Fruit fly (Drosophila melanogaster) whole organism, pupa: Measurements from ENCODE around the gene CG14434.

Experiments
- CG10348 ChIP-seq: fragments of 200-800 bp; sonication (Bioruptor generic); IDR thresholded peaks from 2 replicates; pipeline ENCODE4 v1.3.6; 2022; ENCODE audit warnings: missing biosample characterization, missing genetic modification characterization
- CG12605 ChIP-seq: fragments of 200-800 bp; sonication (Bioruptor generic); IDR thresholded peaks from 2 replicates; pipeline ENCODE4 v1.3.6; 2022; ENCODE audit warnings: missing biosample characterization, missing genetic modification characterization
- CG13204 ChIP-seq: fragments of 200-800 bp; sonication (Bioruptor generic); optimal IDR thresholded peaks from 2 replicates; lab custom pipeline; 2018; ENCODE audit warnings: missing biosample characterization, mild to moderate bottlenecking, missing genetic modification characterization, moderate library complexity
- CG14655 ChIP-seq: fragments of 200-800 bp; sonication (Bioruptor generic); optimal IDR thresholded peaks from 3 replicates; lab custom pipeline; 2017; ENCODE audit warnings: mild to moderate bottlenecking, missing biosample characterization, missing genetic modification reagents, missing genetic modification characterization
- CG15710 ChIP-seq: fragments of 200-800 bp; sonication (Bioruptor generic); optimal IDR thresholded peaks from 2 replicates; lab custom pipeline; 2018; ENCODE audit warnings: missing biosample characterization, mild to moderate bottlenecking, missing genetic modification characterization, moderate library complexity
- CG17806 ChIP-seq: fragments of 200-800 bp; sonication (Bioruptor generic); optimal IDR thresholded peaks from 2 replicates; lab custom pipeline; 2018; ENCODE audit warnings: missing biosample characterization, mild to moderate bottlenecking, missing genetic modification characterization, moderate library complexity
- CG32121 ChIP-seq: fragments of 200-800 bp; sonication (Bioruptor generic); IDR thresholded peaks from 2 replicates; pipeline ENCODE4 v1.3.6; 2022; ENCODE audit warnings: missing biosample characterization, missing genetic modification characterization
- CG34367 ChIP-seq: fragments of 200-800 bp; sonication (Bioruptor generic); optimal IDR thresholded peaks from 2 replicates; lab custom pipeline; 2018; ENCODE audit warnings: missing biosample characterization, mild to moderate bottlenecking, missing genetic modification characterization
- CG4496 ChIP-seq: fragments of 200-800 bp; sonication (Bioruptor generic); IDR thresholded peaks from 3 replicates; pipeline ENCODE4 v1.3.6; 2022; ENCODE audit warnings: missing biosample characterization, missing genetic modification characterization
- CG8159 ChIP-seq: fragments of 200-800 bp; sonication (Bioruptor generic); optimal IDR thresholded peaks from 3 replicates; lab custom pipeline; 2018; ENCODE audit warnings: missing biosample characterization, mild to moderate bottlenecking, missing genetic modification characterization, moderate library complexity
- CG8301 ChIP-seq: fragments of 200-800 bp; sonication (Bioruptor generic); optimal IDR thresholded peaks from 2 replicates; lab custom pipeline; 2018; ENCODE audit warnings: missing biosample characterization, mild to moderate bottlenecking, missing genetic modification characterization
- CG9948 ChIP-seq: fragments of 200-800 bp; sonication (Bioruptor generic); optimal IDR thresholded peaks from 2 replicates; lab custom pipeline; 2018; ENCODE audit warnings: missing biosample characterization, mild to moderate bottlenecking, missing genetic modification characterization, moderate library complexity
- D1 ChIP-seq: fragments of 200-800 bp; sonication (Bioruptor generic); optimal IDR thresholded peaks from 2 replicates; lab custom pipeline; 2018; ENCODE audit warnings: missing biosample characterization, mild to moderate bottlenecking, missing genetic modification characterization, moderate library complexity
- EcR ChIP-seq: fragments of 200-800 bp; sonication (Bioruptor generic); optimal IDR thresholded peaks from 3 replicates; lab custom pipeline; 2019; ENCODE audit warnings: missing biosample characterization, missing genetic modification characterization, mild to moderate bottlenecking, moderate library complexity, missing genetic modification reagents
- Ets98B ChIP-seq: fragments of 200-800 bp; sonication (Bioruptor generic); IDR thresholded peaks from 2 replicates; pipeline ENCODE4 v1.3.6; 2022; ENCODE audit warnings: missing biosample characterization, missing genetic modification characterization
- Pif1A ChIP-seq: fragments of 200-800 bp; sonication (Bioruptor generic); optimal IDR thresholded peaks from 3 replicates; lab custom pipeline; 2016; ENCODE audit warnings: missing biosample characterization, missing genetic modification characterization
- Pif1B ChIP-seq: fragments of 200-800 bp; sonication (Bioruptor generic); optimal IDR thresholded peaks from 3 replicates; lab custom pipeline; 2016; ENCODE audit warnings: missing biosample characterization, missing genetic modification characterization
- Snoo ChIP-seq: fragments of 200-800 bp; sonication (Bioruptor generic); optimal IDR thresholded peaks from 3 replicates; lab custom pipeline; 2017; ENCODE audit warnings: missing biosample characterization, mild to moderate bottlenecking, missing genetic modification characterization, inconsistent platforms
- fd96Ca ChIP-seq: fragments of 200-800 bp; sonication (Bioruptor generic); IDR thresholded peaks from 3 replicates; pipeline ENCODE4 v1.3.6; 2022; ENCODE audit warnings: missing biosample characterization, missing genetic modification characterization
- gl ChIP-seq: fragments of 200-800 bp; sonication (Bioruptor generic); optimal IDR thresholded peaks from 2 replicates; lab custom pipeline; 2018; ENCODE audit warnings: missing biosample characterization, mild to moderate bottlenecking, missing genetic modification characterization
- rn ChIP-seq: fragments of 200-800 bp; sonication (Bioruptor generic); IDR thresholded peaks from 2 replicates; pipeline ENCODE4 v1.3.6; 2022; ENCODE audit warnings: missing biosample characterization, missing genetic modification characterization

The CG14434 gene

dm6 chrX:6854563-6854962 is 12.4 kb downstream of the CG14434 start:
- peak; percentile 13 for TF ChIP-seq D1 (tag; lab: Kevin White, UChicago)
- TF ChIP-seq CG8159 (tag; lab: Kevin White, UChicago): peak; percentile 81
- peak; percentile 72 for TF ChIP-seq CG17806 (tag; lab: Kevin White, UChicago)
- TF ChIP-seq EcR (GFP tag; lab: Kevin White, UChicago): no peak
- TF ChIP-seq CG4496 (GFP tag; lab: Robert Waterston, UW): peak; percentile 91
- TF ChIP-seq Pif1B: peak; percentile 85
- no peak for TF ChIP-seq gl (tag; lab: Kevin White, UChicago)
- peak; percentile 88 for TF ChIP-seq CG32121 (GFP tag; lab: Robert Waterston, UW)
- TF ChIP-seq CG14655: peak; percentile 85
- peak; percentile 78 for TF ChIP-seq CG8301
- peak; percentile 72; the same call in 1 of the 2 replicates for TF ChIP-seq CG12605 (GFP tag; lab: Robert Waterston, UW)
- TF ChIP-seq CG34367 (tag; lab: Kevin White, UChicago): peak; percentile 62
- peak; percentile 79 for TF ChIP-seq CG9948 (tag; lab: Kevin White, UChicago)
- TF ChIP-seq rn (GFP tag; lab: Robert Waterston, UW): peak; percentile 50
- TF ChIP-seq CG10348 (GFP tag; lab: Robert Waterston, UW): no peak; the same call in 1 of the 2 replicates
- TF ChIP-seq Ets98B (GFP tag; lab: Robert Waterston, UW): peak; percentile 88
- TF ChIP-seq CG15710: peak; percentile 61
- peak; percentile 84 for TF ChIP-seq Pif1A (GFP tag; lab: Kevin White, UChicago)
- peak; percentile 60 for TF ChIP-seq Snoo (tag; lab: Kevin White, UChicago)
- TF ChIP-seq CG13204: no peak
- peak; percentile 93 for TF ChIP-seq fd96Ca (GFP tag; lab: Robert Waterston, UW)

dm6 chrX:6853384-6853783 is 13.6 kb downstream of the CG14434 start:
- TF ChIP-seq CG15710: peak; percentile 37
- peak; percentile 6 for TF ChIP-seq CG14655
- 0 out of 3 replicates have a peak, but pooled peaks have one; percentile 46 for TF ChIP-seq CG4496 (GFP tag; lab: Robert Waterston, UW)
- TF ChIP-seq CG32121 (GFP tag; lab: Robert Waterston, UW): no peak; the same call in 1 of the 2 replicates
- peak; percentile 63 for TF ChIP-seq EcR (GFP tag; lab: Kevin White, UChicago)
- TF ChIP-seq CG17806 (tag; lab: Kevin White, UChicago): no peak
- no peak for TF ChIP-seq Snoo (tag; lab: Kevin White, UChicago)
- no peak for TF ChIP-seq CG10348 (GFP tag; lab: Robert Waterston, UW)
- no peak for TF ChIP-seq CG34367 (tag; lab: Kevin White, UChicago)
- TF ChIP-seq CG8301: no peak
- TF ChIP-seq CG9948 (tag; lab: Kevin White, UChicago): no peak
- peak; percentile 66 for TF ChIP-seq CG13204
- TF ChIP-seq fd96Ca (GFP tag; lab: Robert Waterston, UW): no peak
- TF ChIP-seq CG12605 (GFP tag; lab: Robert Waterston, UW): peak; percentile 29; the same call in 1 of the 2 replicates
- TF ChIP-seq Pif1B: no peak
- peak; percentile 38 for TF ChIP-seq gl (tag; lab: Kevin White, UChicago)
- no peak; the same call in 1 of the 2 replicates for TF ChIP-seq Ets98B (GFP tag; lab: Robert Waterston, UW)
- TF ChIP-seq Pif1A (GFP tag; lab: Kevin White, UChicago): no peak
- no peak for TF ChIP-seq D1 (tag; lab: Kevin White, UChicago)
- no peak for TF ChIP-seq rn (GFP tag; lab: Robert Waterston, UW)
- TF ChIP-seq CG8159 (tag; lab: Kevin White, UChicago): no peak

- peak; percentile 87 for TF ChIP-seq CG32121 (GFP tag; lab: Robert Waterston, UW)
- peak; percentile 93 for TF ChIP-seq CG4496 (GFP tag; lab: Robert Waterston, UW)
- TF ChIP-seq EcR (GFP tag; lab: Kevin White, UChicago): peak; percentile 47
- TF ChIP-seq D1 (tag; lab: Kevin White, UChicago): peak; percentile 53
- peak; percentile 68 for TF ChIP-seq CG13204
- peak; percentile 81 for TF ChIP-seq gl (tag; lab: Kevin White, UChicago)
- TF ChIP-seq Pif1A (GFP tag; lab: Kevin White, UChicago): peak; percentile 92
- peak; percentile 93 for TF ChIP-seq CG8159 (tag; lab: Kevin White, UChicago)
- peak; percentile 68 for TF ChIP-seq rn (GFP tag; lab: Robert Waterston, UW)
- peak; percentile 92 for TF ChIP-seq CG15710
- TF ChIP-seq Ets98B (GFP tag; lab: Robert Waterston, UW): peak; percentile 85
- peak; percentile 92 for TF ChIP-seq CG9948 (tag; lab: Kevin White, UChicago)
- peak; percentile 78 for TF ChIP-seq CG12605 (GFP tag; lab: Robert Waterston, UW)
- peak; percentile 93 for TF ChIP-seq CG14655
- TF ChIP-seq Pif1B: peak; percentile 88
- peak; percentile 90 for TF ChIP-seq CG8301
- TF ChIP-seq Snoo (tag; lab: Kevin White, UChicago): peak; percentile 91
- TF ChIP-seq CG34367 (tag; lab: Kevin White, UChicago): peak; percentile 91
- peak; percentile 76 for TF ChIP-seq CG10348 (GFP tag; lab: Robert Waterston, UW)
- TF ChIP-seq CG17806 (tag; lab: Kevin White, UChicago): peak; percentile 90
- TF ChIP-seq fd96Ca (GFP tag; lab: Robert Waterston, UW): peak; percentile 91
These were observed 14.4 kb downstream of the CG14434 start for dm6 chrX:6852574-6852973.

- TF ChIP-seq gl (tag; lab: Kevin White, UChicago) (peak; percentile 12), D1 (tag; lab: Kevin White, UChicago) (no peak), Ets98B (GFP tag; lab: Robert Waterston, UW) (peak; percentile 78), CG9948 (tag; lab: Kevin White, UChicago) (peak; percentile 72), CG13204 (peak; percentile 41), CG14655 (peak; percentile 88), CG12605 (GFP tag; lab: Robert Waterston, UW) (peak; percentile 86), CG17806 (tag; lab: Kevin White, UChicago) (peak; percentile 72), CG8301 (peak; percentile 76), rn (GFP tag; lab: Robert Waterston, UW) (peak; percentile 64), CG4496 (GFP tag; lab: Robert Waterston, UW) (peak; percentile 88), CG15710 (peak; percentile 81), EcR (GFP tag; lab: Kevin White, UChicago) (peak; percentile 92), fd96Ca (GFP tag; lab: Robert Waterston, UW) (peak; percentile 73; the same call in 1 of the 3 replicates), Pif1A (GFP tag; lab: Kevin White, UChicago) (peak; percentile 75), CG34367 (tag; lab: Kevin White, UChicago) (peak; percentile 68), CG32121 (GFP tag; lab: Robert Waterston, UW) (peak; percentile 81), CG8159 (tag; lab: Kevin White, UChicago) (peak; percentile 83), CG10348 (GFP tag; lab: Robert Waterston, UW) (peak; percentile 40; the same call in 1 of the 2 replicates), Snoo (tag; lab: Kevin White, UChicago) (peak; percentile 73), Pif1B (peak; percentile 66)
These were observed 17.6 kb downstream of the CG14434 start, which contains the start of the genes Cht11 and CG4558 for dm6 chrX:6849178-6849956. Cht11 (minus strand) TSS chrX:6849517. CG4558 (plus strand) TSS chrX:6849770.
